Worm (Caenorhabditis elegans): ENCODE results near the gene B0034.4.
A peak's percentile ranks its signal among the peaks of the same experiment; 100 is the strongest.

- no peak for TF ChIP-seq pag-3 (tag; optimal IDR thresholded peaks at IDR 0.05; ENCODE audit: borderline replicate concordance)
- TF ChIP-seq ahr-1 (tag; optimal IDR thresholded peaks at IDR 0.05) = no peak
- TF ChIP-seq sdc-2 (tag; optimal IDR thresholded peaks at IDR 0.05) = no peak
- TF ChIP-seq fkh-10 (GFP tag; optimal IDR thresholded peaks at IDR 0.05) = no peak
- no peak for TF ChIP-seq ama-1 (optimal IDR thresholded peaks at IDR 0.05)
- TF ChIP-seq fkh-6 (tag; optimal IDR thresholded peaks at IDR 0.05) = peak; percentile 25
- TF ChIP-seq ceh-14 (tag; optimal IDR thresholded peaks at IDR 0.05) = no peak
- TF ChIP-seq pqm-1 (tag; optimal IDR thresholded peaks at IDR 0.05) = no peak
- TF ChIP-seq hlh-6 (tag; optimal IDR thresholded peaks at IDR 0.05) = peak; percentile 30
- TF ChIP-seq unc-86 (tag; optimal IDR thresholded peaks at IDR 0.05) = no peak
- TF ChIP-seq ceh-9 (tag; optimal IDR thresholded peaks at IDR 0.05) = no peak
- no peak for TF ChIP-seq dmd-4 (tag; optimal IDR thresholded peaks at IDR 0.05; ENCODE audit: borderline replicate concordance)
- no peak for TF ChIP-seq unc-55 (GFP tag; optimal IDR thresholded peaks at IDR 0.05)
Measured at ce11 chrII:5933133-5933532, 36.2 kb downstream of the B0034.4 start.

Data from whole organism, late embryonic.